Fruit fly (Drosophila melanogaster) whole organism, embryonic: ENCODE measurements around the gene GatB.

Source experiments
- ATbp ChIP-seq: fragments of 200-800 bp; sonication (Bioruptor generic); optimal IDR thresholded peaks from 2 replicates; lab custom pipeline; 2017; ENCODE audit warnings: missing biosample characterization, mild to moderate bottlenecking, missing genetic modification characterization, missing genetic modification reagents
- Abd-B ChIP-seq: fragments of 200-800 bp; sonication (Bioruptor generic); optimal IDR thresholded peaks from 2 replicates; lab custom pipeline; 2018; ENCODE audit warnings: missing biosample characterization, mild to moderate bottlenecking, missing genetic modification characterization, moderate library complexity
- CG11504 ChIP-seq: fragments of 200-800 bp; sonication (Bioruptor generic); optimal IDR thresholded peaks from 3 replicates; lab custom pipeline; 2019; ENCODE audit warnings: missing biosample characterization, mild to moderate bottlenecking, missing genetic modification characterization, moderate library complexity
- CG12071 ChIP-seq: fragments of 200-800 bp; sonication (Bioruptor generic); optimal IDR thresholded peaks from 3 replicates; lab custom pipeline; 2018; ENCODE audit warnings: missing biosample characterization, mild to moderate bottlenecking, missing genetic modification characterization
- CG12391 ChIP-seq: fragments of 200-800 bp; sonication (Bioruptor generic); optimal IDR thresholded peaks from 3 replicates; lab custom pipeline; 2018; ENCODE audit warnings: missing biosample characterization, mild to moderate bottlenecking, missing genetic modification characterization, moderate library complexity
- CG14710 ChIP-seq: fragments of 200-800 bp; sonication (Bioruptor generic); optimal IDR thresholded peaks from 3 replicates; lab custom pipeline; 2019; ENCODE audit warnings: missing biosample characterization, mild to moderate bottlenecking, missing genetic modification characterization, moderate library complexity
- CG1602 ChIP-seq: fragments of 200-800 bp; sonication (Bioruptor generic); optimal IDR thresholded peaks from 3 replicates; lab custom pipeline; 2016; ENCODE audit warnings: missing biosample characterization, missing genetic modification characterization
- CG16779 ChIP-seq: fragments of 200-800 bp; sonication (Bioruptor generic); IDR thresholded peaks from 2 replicates; pipeline ENCODE4 v1.3.6; 2022; ENCODE audit warnings: missing biosample characterization, missing genetic modification characterization
- CG17328 ChIP-seq: fragments of 200-800 bp; sonication (Bioruptor generic); IDR thresholded peaks from 2 replicates; pipeline ENCODE4 v1.3.6; 2022; ENCODE audit warnings: missing biosample characterization, missing genetic modification characterization
- CG17385 ChIP-seq: fragments of 200-800 bp; sonication (Bioruptor generic); optimal IDR thresholded peaks from 3 replicates; lab custom pipeline; 2018; ENCODE audit warnings: missing biosample characterization, mild to moderate bottlenecking, missing genetic modification characterization
- CG18262 ChIP-seq: fragments of 200-800 bp; optimal IDR thresholded peaks from 3 replicates; lab custom pipeline; 2019; ENCODE audit warnings: missing biosample characterization, mild to moderate bottlenecking, missing genetic modification characterization, moderate library complexity
- CG30403 ChIP-seq: fragments of 200-800 bp; sonication (Bioruptor generic); optimal IDR thresholded peaks from 3 replicates; lab custom pipeline; 2016; ENCODE audit warnings: missing biosample characterization, missing genetic modification characterization
- CG31441 ChIP-seq: fragments of 200-800 bp; sonication (Bioruptor generic); IDR thresholded peaks from 2 replicates; pipeline ENCODE4 v1.3.6; 2022; ENCODE audit warnings: missing biosample characterization, missing genetic modification characterization
- CG3407 ChIP-seq: fragments of 200-800 bp; sonication (Bioruptor generic); optimal IDR thresholded peaks from 2 replicates; lab custom pipeline; 2018; ENCODE audit warnings: missing biosample characterization, mild to moderate bottlenecking, missing genetic modification characterization
- CG4424 ChIP-seq: fragments of 200-800 bp; sonication (Bioruptor generic); optimal IDR thresholded peaks from 3 replicates; lab custom pipeline; 2016; ENCODE audit warnings: missing biosample characterization, missing genetic modification characterization
- CG4730 ChIP-seq: fragments of 200-800 bp; sonication (Bioruptor generic); IDR thresholded peaks from 2 replicates; pipeline ENCODE4 v1.3.6; 2022; ENCODE audit warnings: missing biosample characterization, missing genetic modification characterization
- CG4820 ChIP-seq: fragments of 200-800 bp; sonication (Bioruptor generic); optimal IDR thresholded peaks from 3 replicates; lab custom pipeline; 2016; ENCODE audit warnings: missing biosample characterization, missing genetic modification characterization
- CG5245 ChIP-seq: fragments of 200-800 bp; sonication (Bioruptor generic); optimal IDR thresholded peaks from 3 replicates; lab custom pipeline; 2016; ENCODE audit warnings: missing biosample characterization, missing genetic modification characterization
- Dll ChIP-seq: fragments of 200-800 bp; sonication (Bioruptor generic); IDR thresholded peaks from 4 replicates; pipeline ENCODE4 v1.3.6; 2022; ENCODE audit warnings: missing biosample characterization, missing genetic modification characterization; ENCODE audit not compliant: partially characterized antibody
- Drgx ChIP-seq: fragments of 200-800 bp; sonication (Bioruptor generic); IDR thresholded peaks from 2 replicates; pipeline ENCODE4 v1.3.6; 2022; ENCODE audit warnings: missing biosample characterization, missing genetic modification characterization
- Ets65A ChIP-seq: fragments of 200-800 bp; sonication (Bioruptor generic); peaks from one replicate; lab custom pipeline; 2016; ENCODE audit warnings: missing biosample characterization, missing genetic modification characterization
- Gug ChIP-seq: fragments of 200-800 bp; sonication (Bioruptor generic); IDR thresholded peaks from 4 replicates; pipeline ENCODE4 v1.3.6; 2022; ENCODE audit warnings: missing biosample characterization, missing genetic modification characterization
- Lim3 ChIP-seq: fragments of 200-800 bp; sonication (Bioruptor generic); IDR thresholded peaks from 2 replicates; pipeline ENCODE4 v1.3.6; 2022; ENCODE audit warnings: missing biosample characterization, missing genetic modification characterization
- Meics ChIP-seq: fragments of 200-800 bp; sonication (Bioruptor generic); optimal IDR thresholded peaks from 2 replicates; lab custom pipeline; 2017; ENCODE audit warnings: missing biosample characterization, mild to moderate bottlenecking, missing genetic modification characterization
- NfI ChIP-seq: fragments of 200-800 bp; sonication (Bioruptor generic); optimal IDR thresholded peaks from 3 replicates; lab custom pipeline; 2018; ENCODE audit warnings: missing biosample characterization, mild to moderate bottlenecking, missing genetic modification characterization, moderate library complexity
- Pdp1 ChIP-seq, 2 experiments: fragments of 200-800 bp; sonication (Bioruptor generic); optimal IDR thresholded peaks; 3 replicates each; lab custom pipeline; 2016; ENCODE audit warnings: missing biosample characterization in 2 of 2, missing genetic modification characterization in 2 of 2, mild to moderate bottlenecking in 1 of 2, moderate library complexity in 1 of 2
- Rx ChIP-seq: fragments of 200-800 bp; sonication (Bioruptor generic); IDR thresholded peaks from 2 replicates; pipeline ENCODE4 v1.3.6; 2022; ENCODE audit warnings: missing biosample characterization, missing genetic modification characterization
- Ssrp ChIP-seq: fragments of 200-800 bp; sonication (Bioruptor generic); optimal IDR thresholded peaks from 2 replicates; lab custom pipeline; 2018; ENCODE audit warnings: missing biosample characterization, mild to moderate bottlenecking, missing genetic modification characterization, moderate library complexity
- ap ChIP-seq: fragments of 200-800 bp; sonication (Bioruptor generic); IDR thresholded peaks from 2 replicates; pipeline ENCODE4 v1.3.6; 2022; ENCODE audit warnings: missing biosample characterization, missing genetic modification characterization
- bab2 ChIP-seq: fragments of 200-800 bp; sonication (Bioruptor generic); optimal IDR thresholded peaks from 2 replicates; lab custom pipeline; 2016; ENCODE audit warnings: missing biosample characterization, missing genetic modification characterization
- bcd ChIP-seq: fragments of 200-800 bp; sonication (Bioruptor generic); optimal IDR thresholded peaks from 2 replicates; lab custom pipeline; 2017; ENCODE audit warnings: missing biosample characterization, mild to moderate bottlenecking, missing genetic modification characterization
- bsh ChIP-seq, 2 experiments: fragments of 200-800 bp; sonication (Bioruptor generic); optimal IDR thresholded peaks; 2 replicates each; lab custom pipeline; 2017 to 2018; ENCODE audit warnings: mild to moderate bottlenecking in 2 of 2, missing biosample characterization in 2 of 2, missing genetic modification characterization in 2 of 2, moderate library complexity in 1 of 2
- corto ChIP-seq: fragments of 200-800 bp; sonication (Bioruptor generic); optimal IDR thresholded peaks from 2 replicates; lab custom pipeline; 2016; ENCODE audit warnings: missing biosample characterization, mild to moderate bottlenecking, missing genetic modification characterization, moderate library complexity
- croc ChIP-seq: fragments of 200-800 bp; sonication (Bioruptor generic); conservative IDR thresholded peaks from 3 replicates; pipeline ENCODE4 v1.3.6; 2022; ENCODE audit warnings: missing biosample characterization, missing genetic modification characterization
- dmrt11E ChIP-seq: fragments of 200-800 bp; sonication (Bioruptor generic); optimal IDR thresholded peaks from 3 replicates; lab custom pipeline; 2018; ENCODE audit warnings: missing biosample characterization, mild to moderate bottlenecking, missing genetic modification characterization, moderate library complexity
- grau ChIP-seq: fragments of 200-800 bp; optimal IDR thresholded peaks from 3 replicates; lab custom pipeline; 2019; ENCODE audit warnings: missing biosample characterization, mild to moderate bottlenecking, missing genetic modification characterization, moderate library complexity
- hb ChIP-seq: fragments of 200-800 bp; sonication (Bioruptor generic); IDR thresholded peaks from 3 replicates; pipeline ENCODE4 v1.3.6; 2022; ENCODE audit warnings: missing biosample characterization, missing genetic modification characterization; ENCODE audit not compliant: partially characterized antibody
- insv ChIP-seq, 2 experiments: fragments of 200-800 bp; sonication (Bioruptor generic); optimal IDR thresholded peaks; 3 replicates each; lab custom pipeline; 2016 to 2018; ENCODE audit warnings: missing biosample characterization in 2 of 2, missing genetic modification characterization in 2 of 2
- jigr1 ChIP-seq: fragments of 200-800 bp; sonication (Bioruptor generic); IDR thresholded peaks from 3 replicates; pipeline ENCODE4 v1.3.6; 2022; ENCODE audit warnings: missing biosample characterization, missing genetic modification characterization
- lbe ChIP-seq: fragments of 200-800 bp; sonication (Bioruptor generic); optimal IDR thresholded peaks from 2 replicates; lab custom pipeline; 2016; ENCODE audit warnings: missing biosample characterization, mild to moderate bottlenecking, missing genetic modification characterization
- mam ChIP-seq: fragments of 200-800 bp; sonication (Bioruptor generic); optimal IDR thresholded peaks from 3 replicates; lab custom pipeline; 2016; ENCODE audit warnings: missing biosample characterization, missing genetic modification characterization
- nerfin-1 ChIP-seq: fragments of 200-800 bp; sonication (Bioruptor generic); optimal IDR thresholded peaks from 3 replicates; lab custom pipeline; 2019; ENCODE audit warnings: missing biosample characterization, mild to moderate bottlenecking, missing genetic modification characterization, moderate library complexity
- pnt ChIP-seq: fragments of 200-800 bp; sonication (Bioruptor generic); optimal IDR thresholded peaks from 3 replicates; lab custom pipeline; 2016; ENCODE audit warnings: missing biosample characterization, missing genetic modification characterization
- sisA ChIP-seq: fragments of 200-800 bp; sonication (Bioruptor generic); IDR thresholded peaks from 2 replicates; pipeline ENCODE4 v1.3.6; 2022; ENCODE audit warnings: missing biosample characterization, missing genetic modification characterization
- stc ChIP-seq: fragments of 200-800 bp; sonication (Bioruptor generic); IDR thresholded peaks from 2 replicates; pipeline ENCODE4 v1.3.6; 2022; ENCODE audit warnings: missing biosample characterization, missing genetic modification characterization

GatB gene

dm6 chr3R:24143779-24144178, 13.7 kb upstream of the GatB start:
- no peak for TF ChIP-seq NfI (GFP tag; lab: Kevin White, UChicago)
- peak in 1 of 2 experiments; percentile 48 for TF ChIP-seq bsh (GFP tag; optimal IDR thresholded peaks at IDR 0.05; lab: Kevin White, UChicago)
- TF ChIP-seq Drgx (GFP tag; lab: Robert Waterston, UW) = peak; percentile 31; the same call in 1 of the 2 replicates

- TF ChIP-seq Ets65A (GFP tag; lab: Kevin White, UChicago) (peak; percentile 57), CG12071 (GFP tag; lab: Kevin White, UChicago) (no peak), jigr1 (GFP tag; lab: Robert Waterston, UW) (no peak)
- TF ChIP-seq, all 482 proteins: peak for 1
Observed at dm6 chr3R:24143372-24143771, 13.3 kb upstream of the GatB start.

- peak; percentile 30 to 58 for TF ChIP-seq bsh (GFP tag; optimal IDR thresholded peaks at IDR 0.05; lab: Kevin White, UChicago)
- 0 out of 2 replicates have a peak, but pooled peaks have one; percentile 29 for TF ChIP-seq Rx (GFP tag; lab: Robert Waterston, UW)
- no peak for TF ChIP-seq nerfin-1
- TF ChIP-seq Abd-B (GFP tag; lab: Kevin White, UChicago) = no peak
- peak in 1 of 2 experiments; percentile 6 for TF ChIP-seq Pdp1 (GFP tag; optimal IDR thresholded peaks at IDR 0.05; lab: Kevin White, UChicago)
- TF ChIP-seq bcd = peak; percentile 26
- peak; percentile 10 for TF ChIP-seq mam (GFP tag; lab: Kevin White, UChicago)
- TF ChIP-seq CG11504 = peak; percentile 57
- TF ChIP-seq ATbp = peak; percentile 26
- TF ChIP-seq CG14710 (tag; lab: Kevin White, UChicago) = peak; percentile 20
- TF ChIP-seq Ssrp (tag; lab: Kevin White, UChicago) = peak; percentile 7
- TF ChIP-seq stc = 0 out of 2 replicates have a peak, but pooled peaks have one; percentile 40
- peak; percentile 11 for TF ChIP-seq CG30403 (GFP tag; lab: Kevin White, UChicago)
- peak; percentile 3 for TF ChIP-seq CG1602
- TF ChIP-seq dmrt11E (tag; lab: Kevin White, UChicago) = peak; percentile 23
- TF ChIP-seq sisA (GFP tag; lab: Robert Waterston, UW) = peak; percentile 60
- no peak for TF ChIP-seq insv (GFP tag; optimal IDR thresholded peaks at IDR 0.05; lab: Kevin White, UChicago)
- TF ChIP-seq corto (GFP tag; lab: Kevin White, UChicago) = peak; percentile 76
- peak; percentile 80 for TF ChIP-seq Drgx (GFP tag; lab: Robert Waterston, UW)
- no peak for TF ChIP-seq Meics (GFP tag; lab: Kevin White, UChicago)
- TF ChIP-seq Lim3 (GFP tag; lab: Robert Waterston, UW) = no peak
- TF ChIP-seq hb (GFP tag; lab: Robert Waterston, UW) = no peak
- peak; percentile 15 for TF ChIP-seq CG4424
- peak; percentile 35; the same call in 1 of the 2 replicates for TF ChIP-seq ap (GFP tag; lab: Robert Waterston, UW)
- TF ChIP-seq CG4820 (GFP tag; lab: Kevin White, UChicago) = peak; percentile 37
- TF ChIP-seq CG17385 (GFP tag; lab: Kevin White, UChicago) = peak; percentile 0
- TF ChIP-seq CG3407 (GFP tag; lab: Kevin White, UChicago) = peak; percentile 3
- 0 out of 2 replicates have a peak, but pooled peaks have one; percentile 25 for TF ChIP-seq CG17328 (GFP tag; lab: Robert Waterston, UW)
- TF ChIP-seq croc (GFP tag; lab: Robert Waterston, UW) = 0 out of 3 replicates have a peak, but pooled peaks have one; percentile 17
- TF ChIP-seq bab2 (GFP tag; lab: Kevin White, UChicago) = peak; percentile 8
- TF ChIP-seq Gug (GFP tag; lab: Robert Waterston, UW) = 0 out of 4 replicates have a peak, but pooled peaks have one; percentile 13
- TF ChIP-seq pnt = peak; percentile 23
- no peak for TF ChIP-seq CG16779 (GFP tag; lab: Robert Waterston, UW)
- TF ChIP-seq CG12391 (tag; lab: Kevin White, UChicago) = peak; percentile 36
- no peak for TF ChIP-seq Dll
- TF ChIP-seq lbe (GFP tag; lab: Kevin White, UChicago) = peak; percentile 79
- peak; percentile 47 for TF ChIP-seq CG18262 (tag; lab: Kevin White, UChicago)
- peak; percentile 18 for TF ChIP-seq CG5245
- 0 out of 2 replicates have a peak, but pooled peaks have one; percentile 19 for TF ChIP-seq CG4730 (GFP tag; lab: Robert Waterston, UW)
- TF ChIP-seq grau (tag; lab: Kevin White, UChicago) = peak; percentile 15
- peak; percentile 47; the same call in 1 of the 2 replicates for TF ChIP-seq CG31441 (GFP tag; lab: Robert Waterston, UW)
Observed at dm6 chr3R:24142971-24143370, 12.9 kb upstream of the GatB start.
